Fruit fly (Drosophila melanogaster): ENCODE results near the gene Arr1.

Gene Arr1

DNA sequence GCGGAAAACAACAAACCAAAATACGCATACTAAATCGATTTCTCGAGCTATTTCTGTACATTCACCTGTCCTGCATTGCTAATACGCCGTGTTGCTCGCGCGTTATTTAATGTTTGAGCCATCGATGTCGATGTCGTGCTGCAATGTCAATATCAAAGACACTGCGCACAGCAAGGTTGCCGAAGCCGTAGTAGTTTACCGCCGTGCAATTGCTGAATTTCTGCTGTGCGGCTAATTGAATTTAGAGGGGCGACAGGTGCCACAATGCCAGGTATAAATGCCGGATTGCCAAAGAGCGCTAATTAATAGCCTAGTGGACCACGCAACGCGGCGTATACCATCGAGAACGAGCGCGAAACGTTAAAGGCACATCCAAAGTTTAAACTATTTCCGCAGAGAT, at the start of gene Arr1:
Gene Arr1 (plus strand): TSS at position 301 of the 400 bp plus-strand sequence.
- TF ChIP-seq dl (GFP tag; optimal IDR thresholded peaks at IDR 0.05; ENCODE audit: insufficient read depth in 1 of 2, partially characterized antibody in 2 of 2) (no peak), fru (GFP tag; optimal IDR thresholded peaks at IDR 0.05) (no peak), brk (GFP tag; optimal IDR thresholded peaks at IDR 0.05) (no peak), pan (optimal IDR thresholded peaks at IDR 0.05) (no peak), sv (GFP tag; optimal IDR thresholded peaks at IDR 0.05) (no peak), GATAd (GFP tag; optimal IDR thresholded peaks at IDR 0.05) (no peak), jim (GFP tag; optimal IDR thresholded peaks at IDR 0.05) (no peak), Hr83 (GFP tag; optimal IDR thresholded peaks at IDR 0.05; ENCODE audit: poor library complexity, severe bottlenecking) (no peak), Sp1 (GFP tag; optimal IDR thresholded peaks at IDR 0.05) (no peak), ey (GFP tag; optimal IDR thresholded peaks at IDR 0.05) (no peak), Hnf4 (GFP tag; optimal IDR thresholded peaks at IDR 0.05) (no peak), foxo (GFP tag; optimal IDR thresholded peaks at IDR 0.05) (no peak), Dfd (GFP tag; optimal IDR thresholded peaks at IDR 0.05) (no peak), br (GFP tag; optimal IDR thresholded peaks at IDR 0.05) (no peak), lola (GFP tag; optimal IDR thresholded peaks at IDR 0.05) (no peak), h (GFP tag; optimal IDR thresholded peaks at IDR 0.05) (no peak), Rel (GFP tag; optimal IDR thresholded peaks at IDR 0.05) (no peak), Rel (tag; optimal IDR thresholded peaks at IDR 0.05) (no peak), Jra (GFP tag; optimal IDR thresholded peaks at IDR 0.05) (no peak), rgr (GFP tag; optimal IDR thresholded peaks at IDR 0.05) (no peak)

DNA sequence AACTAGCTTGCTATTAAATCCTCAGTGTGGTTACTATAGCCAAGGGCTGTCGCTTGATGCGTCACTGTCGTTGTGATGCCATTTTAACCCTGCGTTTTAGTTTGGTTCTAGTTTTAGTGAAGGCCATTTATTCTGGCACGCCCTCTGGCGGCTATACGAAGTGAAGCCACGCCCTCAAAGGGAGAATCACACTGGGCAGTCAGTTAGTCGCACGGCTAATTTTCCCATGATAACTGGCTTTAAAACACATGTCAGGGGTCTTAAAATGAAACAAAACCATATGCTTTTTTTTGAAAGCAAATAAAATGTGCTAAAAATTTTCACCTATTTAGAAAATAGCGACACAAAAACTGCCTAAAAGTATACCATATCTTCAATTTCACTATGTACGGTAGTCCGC, 45.3 kb upstream of the Arr1 start:
- TF ChIP-seq h (GFP tag; optimal IDR thresholded peaks at IDR 0.05) (no peak), tai (GFP tag; optimal IDR thresholded peaks at IDR 0.05) (no peak), Hr83 (GFP tag; optimal IDR thresholded peaks at IDR 0.05; ENCODE audit: poor library complexity, severe bottlenecking) (no peak), ey (GFP tag; optimal IDR thresholded peaks at IDR 0.05) (no peak), jim (GFP tag; optimal IDR thresholded peaks at IDR 0.05) (no peak), pan (optimal IDR thresholded peaks at IDR 0.05) (no peak), Dif (GFP tag; optimal IDR thresholded peaks at IDR 0.05; ENCODE audit: partially characterized antibody) (no peak), CG32264 (GFP tag; optimal IDR thresholded peaks at IDR 0.05) (no peak), sage (GFP tag; optimal IDR thresholded peaks at IDR 0.05) (no peak), foxo (GFP tag; optimal IDR thresholded peaks at IDR 0.05) (no peak), Jra (GFP tag; optimal IDR thresholded peaks at IDR 0.05) (no peak), dmrt93B (GFP tag; optimal IDR thresholded peaks at IDR 0.05) (no peak)

DNA sequence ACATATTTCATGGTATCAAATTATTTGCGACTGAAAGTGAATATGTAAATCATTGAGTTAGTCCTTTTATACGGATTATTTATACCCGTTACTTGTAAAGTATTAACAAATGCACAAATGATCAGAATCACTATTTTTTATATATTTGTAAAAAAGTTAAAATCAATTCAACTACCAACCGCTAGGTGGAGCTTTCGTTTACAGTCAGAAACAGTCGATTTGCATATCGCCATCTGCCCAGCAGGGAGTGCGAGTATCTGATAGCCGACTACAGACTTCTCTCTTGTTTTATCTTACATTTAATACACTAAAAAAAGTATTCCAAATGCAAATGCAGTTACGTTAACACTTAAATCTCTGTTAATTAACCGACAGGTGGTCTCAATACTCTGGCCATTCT, 10.8 kb upstream of the Arr1 start:
- TF ChIP-seq sage (GFP tag; optimal IDR thresholded peaks at IDR 0.05) (no peak), dl (GFP tag; optimal IDR thresholded peaks at IDR 0.05; ENCODE audit: insufficient read depth in 1 of 2, partially characterized antibody in 2 of 2) (no peak), dsf (GFP tag; optimal IDR thresholded peaks at IDR 0.05; ENCODE audit: borderline replicate concordance) (no peak), GATAd (GFP tag; optimal IDR thresholded peaks at IDR 0.05) (no peak), brk (GFP tag; optimal IDR thresholded peaks at IDR 0.05) (no peak), rgr (GFP tag; optimal IDR thresholded peaks at IDR 0.05) (no peak), Mio (GFP tag; optimal IDR thresholded peaks at IDR 0.05) (no peak), CrebA (GFP tag; optimal IDR thresholded peaks at IDR 0.05; ENCODE audit: borderline replicate concordance) (no peak), Sp1 (GFP tag; optimal IDR thresholded peaks at IDR 0.05) (no peak), Rel (GFP tag; optimal IDR thresholded peaks at IDR 0.05) (no peak), Rel (tag; optimal IDR thresholded peaks at IDR 0.05) (no peak), br (GFP tag; optimal IDR thresholded peaks at IDR 0.05) (no peak)

DNA sequence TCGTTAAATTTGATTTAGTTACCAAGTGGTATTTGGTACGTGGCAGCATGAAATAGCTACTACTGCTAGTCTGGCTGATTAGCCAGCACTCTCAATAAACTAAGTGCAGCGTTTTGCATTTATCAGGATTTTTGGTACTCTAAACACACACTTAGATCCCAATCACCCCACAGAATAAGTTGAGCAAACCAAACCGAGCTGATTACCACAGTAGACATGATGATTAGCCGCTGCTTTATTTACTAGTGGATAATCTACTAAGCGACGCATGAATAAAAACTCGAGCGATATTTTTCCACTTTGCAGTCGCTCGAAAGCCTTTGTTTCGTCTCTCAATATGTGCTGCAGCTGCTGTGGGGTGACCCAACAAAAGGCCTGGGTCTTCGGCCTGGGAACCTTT, 3.3 kb downstream of the Arr1 start, which contains the start of gene ninaD:
Gene ninaD (plus strand): TSS at position 301 of the 400 bp plus-strand sequence.
- no peak for TF ChIP-seq GATAd (GFP tag; optimal IDR thresholded peaks at IDR 0.05)
- no peak for TF ChIP-seq sv (GFP tag; optimal IDR thresholded peaks at IDR 0.05)
- no peak for TF ChIP-seq sage (GFP tag; optimal IDR thresholded peaks at IDR 0.05)
- no peak for TF ChIP-seq Mio (GFP tag; optimal IDR thresholded peaks at IDR 0.05)
- TF ChIP-seq Jra (GFP tag; optimal IDR thresholded peaks at IDR 0.05), result no peak
- TF ChIP-seq Myc (optimal IDR thresholded peaks at IDR 0.05), result no peak
- TF ChIP-seq dl (GFP tag; optimal IDR thresholded peaks at IDR 0.05; ENCODE audit: insufficient read depth in 1 of 2, partially characterized antibody in 2 of 2), result no peak
- TF ChIP-seq foxo (GFP tag; optimal IDR thresholded peaks at IDR 0.05), result no peak
- TF ChIP-seq HLH106 (tag; optimal IDR thresholded peaks at IDR 0.05), result no peak
- no peak for TF ChIP-seq Vsx2 (GFP tag; optimal IDR thresholded peaks at IDR 0.05; ENCODE audit: partially characterized antibody)
- no peak for TF ChIP-seq jim (GFP tag; optimal IDR thresholded peaks at IDR 0.05)
- no peak for TF ChIP-seq brk (GFP tag; optimal IDR thresholded peaks at IDR 0.05)
- no peak for TF ChIP-seq ey (GFP tag; optimal IDR thresholded peaks at IDR 0.05)
- no peak for TF ChIP-seq CG32264 (GFP tag; optimal IDR thresholded peaks at IDR 0.05)
- TF ChIP-seq N (GFP tag; optimal IDR thresholded peaks at IDR 0.05), result no peak
